Fruit fly (Drosophila melanogaster) whole organism, adult: ENCODE measurements around the gene CSN5.

Source experiments
- CG11617 ChIP-seq: fragments of 200-800 bp; sonication (Bioruptor generic); optimal IDR thresholded peaks from 2 replicates; lab custom pipeline; 2017; ENCODE audit warnings: mild to moderate bottlenecking, missing biosample characterization, missing genetic modification reagents, missing genetic modification characterization
- CG12768 ChIP-seq: fragments of 200-800 bp; sonication (Bioruptor generic); optimal IDR thresholded peaks from 2 replicates; lab custom pipeline; 2017; ENCODE audit warnings: missing biosample characterization, missing genetic modification characterization, mild to moderate bottlenecking, moderate library complexity, missing genetic modification reagents
- CG14711 ChIP-seq: fragments of 200-800 bp; sonication (Bioruptor generic); optimal IDR thresholded peaks from 2 replicates; lab custom pipeline; 2018; ENCODE audit warnings: missing biosample characterization, mild to moderate bottlenecking, missing genetic modification characterization, moderate library complexity
- CG1620 ChIP-seq: fragments of 200-800 bp; sonication (Bioruptor generic); optimal IDR thresholded peaks from 2 replicates; lab custom pipeline; 2016; ENCODE audit warnings: missing biosample characterization, missing genetic modification characterization
- CG33017 ChIP-seq: fragments of 200-800 bp; sonication (Bioruptor generic); optimal IDR thresholded peaks from 2 replicates; lab custom pipeline; 2018; ENCODE audit warnings: missing biosample characterization, mild to moderate bottlenecking, missing genetic modification characterization, moderate library complexity
- CG5204 ChIP-seq: fragments of 200-800 bp; sonication (Bioruptor generic); optimal IDR thresholded peaks from 2 replicates; lab custom pipeline; 2016; ENCODE audit warnings: missing biosample characterization, missing genetic modification characterization
- CG7045 ChIP-seq: fragments of 200-800 bp; sonication (Bioruptor generic); optimal IDR thresholded peaks from 2 replicates; lab custom pipeline; 2017; ENCODE audit warnings: missing biosample characterization, mild to moderate bottlenecking, missing genetic modification characterization
- CG7101 ChIP-seq: fragments of 200-800 bp; sonication (Bioruptor generic); optimal IDR thresholded peaks from 2 replicates; lab custom pipeline; 2018; ENCODE audit warnings: missing biosample characterization, mild to moderate bottlenecking, missing genetic modification characterization, moderate library complexity
- Clk ChIP-seq: fragments of 200-800 bp; sonication (Bioruptor generic); optimal IDR thresholded peaks from 2 replicates; lab custom pipeline; 2017; ENCODE audit warnings: missing biosample characterization, missing genetic modification characterization
- Crg-1 ChIP-seq: fragments of 200-800 bp; sonication (Bioruptor generic); optimal IDR thresholded peaks from 2 replicates; lab custom pipeline; 2016; ENCODE audit warnings: missing biosample characterization, missing genetic modification characterization
- Hr96 ChIP-seq: fragments of 200-800 bp; sonication (Bioruptor generic); optimal IDR thresholded peaks from 2 replicates; lab custom pipeline; 2016; ENCODE audit warnings: missing biosample characterization, missing genetic modification characterization
- Mnt ChIP-seq: fragments of 200-800 bp; sonication (Bioruptor generic); optimal IDR thresholded peaks from 2 replicates; lab custom pipeline; 2016; ENCODE audit warnings: missing biosample characterization, mild to moderate bottlenecking, missing genetic modification characterization
- bab1 ChIP-seq: fragments of 200-800 bp; sonication (Bioruptor generic); optimal IDR thresholded peaks from 3 replicates; lab custom pipeline; 2019; ENCODE audit warnings: missing biosample characterization, mild to moderate bottlenecking, missing genetic modification characterization, moderate library complexity
- cic ChIP-seq: fragments of 200-800 bp; sonication (Bioruptor generic); optimal IDR thresholded peaks from 2 replicates; lab custom pipeline; 2017; ENCODE audit warnings: missing biosample characterization, mild to moderate bottlenecking, missing genetic modification characterization, moderate library complexity
- cnc ChIP-seq, 2 experiments: fragments of >200 bp; optimal IDR thresholded peaks; 2 replicates each; lab custom pipeline; 2017
- kay ChIP-seq: fragments of 200-800 bp; sonication (Bioruptor generic); peaks from one replicate; lab custom pipeline; 2016; ENCODE audit warnings: missing biosample characterization, missing genetic modification characterization, borderline replicate concordance
- ovo ChIP-seq: fragments of 200-800 bp; sonication (Bioruptor generic); optimal IDR thresholded peaks from 2 replicates; lab custom pipeline; 2016; ENCODE audit warnings: missing biosample characterization, missing genetic modification characterization
- pad ChIP-seq: fragments of 200-800 bp; sonication (Bioruptor generic); optimal IDR thresholded peaks from 3 replicates; lab custom pipeline; 2017; ENCODE audit warnings: missing biosample characterization, missing genetic modification characterization, mild to moderate bottlenecking, moderate library complexity, missing genetic modification reagents
- tj ChIP-seq: fragments of 200-800 bp; sonication (Bioruptor generic); optimal IDR thresholded peaks from 3 replicates; lab custom pipeline; 2017; ENCODE audit warnings: missing biosample characterization, mild to moderate bottlenecking, missing genetic modification characterization, moderate library complexity
- toe ChIP-seq: fragments of 200-800 bp; sonication (Bioruptor generic); optimal IDR thresholded peaks from 2 replicates; lab custom pipeline; 2016; ENCODE audit warnings: missing biosample characterization, missing genetic modification characterization

Gene CSN5

dm6 chr3R:16500919-16501851, 31.3 kb downstream of the CSN5 start, which contains the start of gene Decay:
Decay (minus strand) TSS chr3R:16501050.
- TF ChIP-seq cic, result no peak
- peak; percentile 33 for TF ChIP-seq CG11617 (GFP tag; lab: Kevin White, UChicago)
- TF ChIP-seq CG33017 (tag; lab: Kevin White, UChicago), result no peak
- peak; percentile 53 for TF ChIP-seq kay (GFP tag; lab: Kevin White, UChicago)
- TF ChIP-seq Mnt (GFP tag; lab: Kevin White, UChicago), result no peak
- TF ChIP-seq Hr96 (GFP tag; lab: Kevin White, UChicago), result peak; percentile 26
- TF ChIP-seq Clk (GFP tag; lab: Kevin White, UChicago), result no peak
- TF ChIP-seq CG5204 (GFP tag; lab: Kevin White, UChicago), result no peak
- no peak for TF ChIP-seq tj
- no peak for TF ChIP-seq ovo (GFP tag; lab: Kevin White, UChicago)
- peak; percentile 94 for TF ChIP-seq pad (GFP tag; lab: Kevin White, UChicago)

- TF ChIP-seq CG11617 (GFP tag; lab: Kevin White, UChicago) (no peak), ovo (GFP tag; lab: Kevin White, UChicago) (no peak), CG12768 (GFP tag; lab: Kevin White, UChicago) (no peak), toe (GFP tag; lab: Kevin White, UChicago) (no peak), CG14711 (tag; lab: Kevin White, UChicago) (no peak), CG5204 (GFP tag; lab: Kevin White, UChicago) (no peak), tj (no peak), CG1620 (GFP tag; lab: Kevin White, UChicago) (no peak), pad (GFP tag; lab: Kevin White, UChicago) (no peak), Crg-1 (GFP tag; lab: Kevin White, UChicago) (no peak), cnc (optimal IDR thresholded peaks at IDR 0.05; lab: Kevin White, UChicago) (no peak), CG7101 (tag; lab: Kevin White, UChicago) (no peak), Mnt (GFP tag; lab: Kevin White, UChicago) (no peak), CG7045 (no peak)
These were observed 32.9 kb downstream of the CSN5 start, which contains the start of gene CG42342 for dm6 chr3R:16502595-16503305. CG42342 (plus strand) TSS chr3R:16502770.

- TF ChIP-seq CG5204 (GFP tag; lab: Kevin White, UChicago), result no peak
- TF ChIP-seq CG14711 (tag; lab: Kevin White, UChicago), result no peak
These were observed 34.6 kb downstream of the CSN5 start for dm6 chr3R:16504541-16504940.

dm6 chr3R:16507706-16508105, 37.8 kb downstream of the CSN5 start:
- TF ChIP-seq CG7045, result no peak
- no peak for TF ChIP-seq CG5204 (GFP tag; lab: Kevin White, UChicago)

dm6 chr3R:16510128-16510527, 40.2 kb downstream of the CSN5 start:
- TF ChIP-seq ovo (GFP tag; lab: Kevin White, UChicago), result no peak
- TF ChIP-seq Crg-1 (GFP tag; lab: Kevin White, UChicago), result no peak
- no peak for TF ChIP-seq kay (GFP tag; lab: Kevin White, UChicago)
- no peak for TF ChIP-seq CG14711 (tag; lab: Kevin White, UChicago)
- no peak for TF ChIP-seq cic
- TF ChIP-seq bab1 (GFP tag; lab: Kevin White, UChicago), result no peak
- no peak for TF ChIP-seq Mnt (GFP tag; lab: Kevin White, UChicago)
- no peak for TF ChIP-seq CG12768 (GFP tag; lab: Kevin White, UChicago)
- no peak for TF ChIP-seq CG33017 (tag; lab: Kevin White, UChicago)

- TF ChIP-seq CG12768 (GFP tag; lab: Kevin White, UChicago), result no peak
- TF ChIP-seq pad (GFP tag; lab: Kevin White, UChicago), result no peak
- TF ChIP-seq CG14711 (tag; lab: Kevin White, UChicago), result no peak
- TF ChIP-seq toe (GFP tag; lab: Kevin White, UChicago), result no peak
- TF ChIP-seq Clk (GFP tag; lab: Kevin White, UChicago), result no peak
- TF ChIP-seq Hr96 (GFP tag; lab: Kevin White, UChicago), result no peak
- no peak for TF ChIP-seq Mnt (GFP tag; lab: Kevin White, UChicago)
- TF ChIP-seq CG7101 (tag; lab: Kevin White, UChicago), result no peak
- no peak for TF ChIP-seq bab1 (GFP tag; lab: Kevin White, UChicago)
- no peak for TF ChIP-seq cic
- no peak for TF ChIP-seq CG11617 (GFP tag; lab: Kevin White, UChicago)
- TF ChIP-seq Crg-1 (GFP tag; lab: Kevin White, UChicago), result no peak
- TF ChIP-seq CG7045, result no peak
- TF ChIP-seq ovo (GFP tag; lab: Kevin White, UChicago), result no peak
- TF ChIP-seq kay (GFP tag; lab: Kevin White, UChicago), result no peak
- TF ChIP-seq cnc (optimal IDR thresholded peaks at IDR 0.05; lab: Kevin White, UChicago), result no peak
- TF ChIP-seq CG1620 (GFP tag; lab: Kevin White, UChicago), result no peak
These were observed 48.3 kb downstream of the CSN5 start for dm6 chr3R:16518150-16518662.
